Worm (Caenorhabditis elegans) whole organism, L2 larva: Measurements from ENCODE around the gene H23L24.4.
A peak's percentile ranks its signal among the peaks of the same experiment; 100 is the strongest.
"Not testable (repeated sequence)": the region's sequence is repeated elsewhere in the genome, so short reads cannot be mapped to it uniquely, and the experiment has no call there.

ENCODE experiments used
- F13H6.1 ChIP-seq: sonication (generic microtip); optimal IDR thresholded peaks from 2 replicates; lab custom pipeline; 2016; ENCODE audit warnings: missing genetic modification characterization, missing compliant biosample characterization
- R02D3.7 ChIP-seq: fragments of 150-350 bp; optimal IDR thresholded peaks from 2 replicates; lab custom pipeline; 2014; ENCODE audit warnings: missing biosample characterization, missing genetic modification characterization
- Y55F3AM.14 ChIP-seq: fragments of 200-800 bp; sonication (Bioruptor generic); optimal IDR thresholded peaks from 2 replicates; lab custom pipeline; 2018; ENCODE audit warnings: mild to moderate bottlenecking, missing genetic modification characterization, missing compliant biosample characterization
- ZK546.5 ChIP-seq: sonication (generic microtip); optimal IDR thresholded peaks from 2 replicates; lab custom pipeline; 2017; ENCODE audit warnings: missing biosample characterization, missing genetic modification characterization
- ama-1 ChIP-seq: fragments of 150-350 bp; optimal IDR thresholded peaks from 2 replicates; lab custom pipeline; 2018; ENCODE audit warnings: inconsistent platforms
- blmp-1 ChIP-seq: sonication (generic microtip); optimal IDR thresholded peaks from 2 replicates; lab custom pipeline; 2017; ENCODE audit warnings: missing genetic modification characterization, mild to moderate bottlenecking, missing compliant biosample characterization, antibody characterized with exemption, moderate library complexity; ENCODE audit not compliant: insufficient read depth
- ceh-16 ChIP-seq: fragments of 150-350 bp; optimal IDR thresholded peaks from 2 replicates; lab custom pipeline; 2014; ENCODE audit warnings: missing biosample characterization, missing genetic modification characterization
- elt-1 ChIP-seq: fragments of 150-350 bp; optimal IDR thresholded peaks from 2 replicates; lab custom pipeline; 2014; ENCODE audit warnings: missing biosample characterization, missing genetic modification characterization
- elt-3 ChIP-seq: sonication (generic microtip); optimal IDR thresholded peaks from 2 replicates; lab custom pipeline; 2017; ENCODE audit warnings: missing biosample characterization, missing genetic modification characterization
- gmeb-1 ChIP-seq: fragments of 150-350 bp; optimal IDR thresholded peaks from 2 replicates; lab custom pipeline; 2014; ENCODE audit warnings: missing biosample characterization, missing genetic modification characterization
- lin-11 ChIP-seq: fragments of 150-350 bp; sonication (generic microtip); optimal IDR thresholded peaks from 2 replicates; lab custom pipeline; 2014; ENCODE audit warnings: missing biosample characterization, missing genetic modification characterization, inconsistent platforms, mixed read lengths
- lin-13 ChIP-seq: fragments of 150-350 bp; optimal IDR thresholded peaks from 2 replicates; lab custom pipeline; 2014; ENCODE audit warnings: missing biosample characterization, missing genetic modification reagents, missing genetic modification characterization
- lsy-2 ChIP-seq, 2 experiments: fragments of 150-350 bp in 1 of 2; sonication (generic microtip) in 1 of 2; optimal IDR thresholded peaks; 2 replicates each; lab custom pipeline; 2014 to 2017; ENCODE audit warnings: missing biosample characterization in 2 of 2, missing genetic modification characterization in 2 of 2
- nhr-10 ChIP-seq: sonication (generic microtip); optimal IDR thresholded peaks from 2 replicates; lab custom pipeline; 2017; ENCODE audit warnings: missing biosample characterization, missing genetic modification characterization
- nhr-11 ChIP-seq: fragments of 150-350 bp; optimal IDR thresholded peaks from 2 replicates; lab custom pipeline; 2014; ENCODE audit warnings: missing biosample characterization, missing genetic modification characterization
- nhr-12 ChIP-seq: fragments of 150-350 bp; optimal IDR thresholded peaks from 2 replicates; lab custom pipeline; 2014; ENCODE audit warnings: missing biosample characterization, missing genetic modification characterization
- nhr-129 ChIP-seq: fragments of 150-350 bp; optimal IDR thresholded peaks from 2 replicates; lab custom pipeline; 2014; ENCODE audit warnings: missing biosample characterization, missing genetic modification characterization
- nhr-6 ChIP-seq: fragments of 150-350 bp; optimal IDR thresholded peaks from 2 replicates; lab custom pipeline; 2014; ENCODE audit warnings: missing biosample characterization, missing genetic modification characterization
- nhr-77 ChIP-seq: fragments of 150-350 bp; optimal IDR thresholded peaks from 2 replicates; lab custom pipeline; 2014; ENCODE audit warnings: missing biosample characterization, missing genetic modification characterization
- peb-1 ChIP-seq: fragments of 150-350 bp; optimal IDR thresholded peaks from 2 replicates; lab custom pipeline; 2014; ENCODE audit warnings: missing biosample characterization, missing genetic modification characterization
- skn-1 ChIP-seq: sonication (generic microtip); optimal IDR thresholded peaks from 2 replicates; lab custom pipeline; 2017; ENCODE audit warnings: missing biosample characterization, missing genetic modification characterization
- sma-3 ChIP-seq: sonication (generic microtip); optimal IDR thresholded peaks from 2 replicates; lab custom pipeline; 2016; ENCODE audit warnings: missing genetic modification reagents, missing genetic modification characterization, missing compliant biosample characterization
- sma-9 ChIP-seq, 2 experiments: fragments of 150-350 bp in 1 of 2; sonication (generic microtip) in 1 of 2; optimal IDR thresholded peaks; 2 replicates each; lab custom pipeline; 2014 to 2016; ENCODE audit warnings: missing genetic modification characterization in 2 of 2, mild to moderate bottlenecking in 1 of 2, missing biosample characterization in 1 of 2, missing compliant biosample characterization in 1 of 2, missing genetic modification reagents in 1 of 2, moderate library complexity in 1 of 2
- unc-39 ChIP-seq: fragments of 150-350 bp; optimal IDR thresholded peaks from 2 replicates; lab custom pipeline; 2014; ENCODE audit warnings: missing biosample characterization, missing genetic modification characterization
- unc-55 ChIP-seq: fragments of 150-350 bp; sonication (generic microtip); optimal IDR thresholded peaks from 3 replicates; lab custom pipeline; 2014; ENCODE audit warnings: missing biosample characterization, missing genetic modification reagents, missing genetic modification characterization
- unc-62 ChIP-seq: fragments of 150-350 bp; optimal IDR thresholded peaks from 2 replicates; lab custom pipeline; 2014; ENCODE audit warnings: missing biosample characterization, missing genetic modification reagents, missing genetic modification characterization
- zag-1 ChIP-seq: fragments of 150-350 bp; optimal IDR thresholded peaks from 2 replicates; lab custom pipeline; 2014; ENCODE audit warnings: missing biosample characterization, missing genetic modification characterization
- ztf-1 ChIP-seq: fragments of 200-800 bp; sonication (Bioruptor generic); conservative IDR thresholded peaks from 2 replicates; pipeline ENCODE4 v1.3.6; 2022; ENCODE audit warnings: missing genetic modification characterization, missing compliant biosample characterization
- ztf-11 ChIP-seq: sonication (generic microtip); optimal IDR thresholded peaks from 2 replicates; lab custom pipeline; 2017; ENCODE audit warnings: missing biosample characterization, missing genetic modification characterization
- ztf-4 ChIP-seq: fragments of 150-350 bp; optimal IDR thresholded peaks from 2 replicates; lab custom pipeline; 2014; ENCODE audit warnings: missing biosample characterization, missing genetic modification characterization

Gene H23L24.4

DNA sequence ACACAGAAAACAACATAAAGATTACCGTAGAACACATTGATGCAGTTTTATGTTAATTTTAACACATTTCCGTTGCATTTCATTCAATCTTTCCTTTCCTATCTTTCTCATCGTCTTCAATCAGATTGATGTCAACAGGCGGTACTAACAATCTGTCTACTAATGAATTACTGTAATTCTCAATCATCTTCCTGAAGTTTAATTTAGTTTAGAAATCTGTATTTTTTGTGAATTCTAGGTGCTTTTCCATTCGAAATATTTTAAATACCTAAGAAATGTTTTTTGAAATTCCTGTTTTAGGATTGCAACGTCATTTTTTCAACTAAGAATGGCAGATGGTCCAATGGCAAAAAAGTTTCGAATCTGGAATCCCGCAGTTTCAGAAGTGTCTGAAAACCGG, 18.3 kb upstream of the H23L24.4 start, which contains the start of gene F21D5.9:
TSS of gene F21D5.9 (plus strand) at position 301 of the 400 bp plus-strand sequence.
- no peak for TF ChIP-seq unc-62

DNA sequence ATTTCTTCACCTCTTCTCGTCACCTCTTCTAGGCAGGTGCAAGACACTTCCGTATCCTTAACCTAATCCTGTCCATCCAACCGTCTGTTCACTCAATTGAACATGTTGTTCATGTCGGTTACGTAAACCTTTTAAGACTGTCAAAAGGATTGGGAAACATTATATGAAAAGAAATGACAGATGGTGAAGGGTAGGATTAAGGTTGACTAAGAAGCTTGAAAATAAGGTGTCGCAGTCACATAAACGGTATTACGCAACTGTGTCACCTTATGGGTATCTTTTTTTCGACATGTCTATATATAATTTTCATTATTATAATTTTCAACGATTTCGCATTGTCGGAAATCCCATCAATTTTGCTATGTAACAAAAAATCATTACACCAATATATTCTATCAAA, 17.4 kb upstream of the H23L24.4 start:
- no peak for TF ChIP-seq sma-3 (GFP tag; lab: Kevin White, UChicago)
- TF ChIP-seq gmeb-1 (tag; lab: Kevin White, UChicago) = no peak
- TF ChIP-seq elt-3 (tag; lab: Kevin White, UChicago) = no peak
- TF ChIP-seq lin-11 = no peak
- TF ChIP-seq ztf-4 (tag; lab: Kevin White, UChicago) = no peak
- TF ChIP-seq ztf-1 = no peak
- no peak for TF ChIP-seq unc-62
- no peak for TF ChIP-seq blmp-1 (tag; lab: Kevin White, UChicago)
- TF ChIP-seq peb-1 (tag; lab: Kevin White, UChicago) = no peak
- TF ChIP-seq nhr-12 (tag; lab: Kevin White, UChicago) = no peak
- no peak for TF ChIP-seq zag-1
- no peak for TF ChIP-seq nhr-6 (tag; lab: Kevin White, UChicago)
- no peak for TF ChIP-seq sma-9 (GFP tag; optimal IDR thresholded peaks at IDR 0.05; lab: Kevin White, UChicago)
- TF ChIP-seq sma-9 (tag; optimal IDR thresholded peaks at IDR 0.05; lab: Kevin White, UChicago) = no peak
- TF ChIP-seq nhr-10 (tag; lab: Kevin White, UChicago) = no peak
- TF ChIP-seq unc-39 (tag; lab: Kevin White, UChicago) = no peak
- no peak for TF ChIP-seq nhr-129

DNA sequence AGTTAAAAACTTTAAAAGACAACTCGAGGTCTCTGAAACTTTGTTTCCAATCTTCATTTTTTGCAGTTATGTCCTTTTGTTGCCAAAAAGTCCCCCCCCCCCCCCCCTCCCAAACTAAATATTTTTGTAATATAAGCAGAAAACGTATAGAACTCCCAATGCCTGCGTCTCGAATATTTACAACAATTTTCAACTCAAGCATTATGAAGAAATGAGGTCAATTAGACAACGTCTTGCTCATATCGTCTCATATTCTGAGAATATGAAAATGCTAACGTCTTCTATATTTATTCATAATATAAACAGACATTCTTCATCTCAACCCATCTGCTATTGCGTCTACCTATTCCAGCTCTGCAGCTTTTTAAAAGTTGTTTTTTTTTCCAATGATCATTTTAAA, 12.7 kb upstream of the H23L24.4 start, which contains the start of gene H23L24.1:
TSS of gene H23L24.1 (plus strand) at position 301 of the 400 bp plus-strand sequence.
- no peak for TF ChIP-seq unc-55 (GFP tag; lab: Kevin White, UChicago)
- TF ChIP-seq ztf-11 (tag; lab: Kevin White, UChicago) = no peak
- no peak for TF ChIP-seq elt-3 (tag; lab: Kevin White, UChicago)
- no peak for TF ChIP-seq unc-62
- TF ChIP-seq ZK546.5 (tag; lab: Kevin White, UChicago) = no peak
- no peak for TF ChIP-seq lsy-2 (tag; optimal IDR thresholded peaks at IDR 0.05; lab: Kevin White, UChicago)
- TF ChIP-seq, all 48 proteins: peak for 0

DNA sequence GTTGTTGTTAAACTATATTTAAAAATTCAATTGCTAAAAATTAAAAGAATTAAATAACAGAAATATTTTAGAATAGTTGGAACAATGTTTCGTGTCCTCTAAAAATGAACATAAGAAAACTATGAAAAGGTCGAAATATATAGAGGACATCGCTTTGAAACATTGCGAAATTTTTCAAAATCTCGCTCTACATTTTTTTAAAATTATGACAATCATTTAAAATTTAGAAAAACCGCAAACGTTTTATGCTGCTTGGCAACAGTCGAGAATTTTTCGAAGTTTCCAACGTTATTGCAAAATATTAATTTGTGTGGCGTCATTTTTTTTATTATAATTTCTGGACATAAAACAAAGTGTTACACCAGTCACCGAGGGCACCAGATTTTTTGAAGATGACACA, 9.6 kb upstream of the H23L24.4 start, which contains the start of the genes parg-2 and ipla-5:
TSS of gene parg-2 (minus strand) at position 101 of the 400 bp plus-strand sequence.
TSS of gene ipla-5 (plus strand) at position 216 of the 400 bp plus-strand sequence.
- not testable (repeated sequence) for TF ChIP-seq nhr-77 (tag; lab: Kevin White, UChicago); lin-11; ceh-16 (tag; lab: Kevin White, UChicago)

DNA sequence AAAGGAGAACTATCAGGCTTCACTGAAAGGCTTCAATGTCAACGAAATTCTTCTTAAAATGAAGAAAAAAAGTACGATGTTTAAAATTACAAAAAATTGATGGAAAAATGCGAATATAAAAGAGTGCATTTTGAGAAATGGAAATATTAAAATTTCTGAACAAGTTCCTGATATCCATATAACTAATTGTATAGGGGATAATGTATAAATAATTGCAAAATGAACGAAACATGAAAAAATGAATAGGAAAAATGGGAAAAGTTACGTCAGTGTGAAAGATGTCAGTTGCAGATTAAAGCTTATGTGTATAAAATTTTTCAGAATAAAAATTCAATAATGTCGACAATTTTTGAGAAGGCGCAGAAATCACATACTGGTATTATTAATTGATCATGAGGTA, 2.6 kb upstream of the H23L24.4 start:
- TF ChIP-seq skn-1 (tag; lab: Kevin White, UChicago) (no peak), elt-1 (no peak), ztf-4 (tag; lab: Kevin White, UChicago) (no peak), sma-3 (GFP tag; lab: Kevin White, UChicago) (no peak), sma-9 (GFP tag; optimal IDR thresholded peaks at IDR 0.05; lab: Kevin White, UChicago) (no peak), sma-9 (tag; optimal IDR thresholded peaks at IDR 0.05; lab: Kevin White, UChicago) (no peak), nhr-129 (no peak), ama-1 (no peak), nhr-6 (tag; lab: Kevin White, UChicago) (no peak), F13H6.1 (tag; lab: Kevin White, UChicago) (no peak), nhr-11 (no peak), unc-62 (no peak), lin-13 (GFP tag; lab: Kevin White, UChicago) (no peak), ceh-16 (tag; lab: Kevin White, UChicago) (no peak), peb-1 (tag; lab: Kevin White, UChicago) (no peak), R02D3.7 (tag; lab: Kevin White, UChicago) (no peak), blmp-1 (tag; lab: Kevin White, UChicago) (no peak), Y55F3AM.14 (GFP tag; lab: Kevin White, UChicago) (no peak)

DNA sequence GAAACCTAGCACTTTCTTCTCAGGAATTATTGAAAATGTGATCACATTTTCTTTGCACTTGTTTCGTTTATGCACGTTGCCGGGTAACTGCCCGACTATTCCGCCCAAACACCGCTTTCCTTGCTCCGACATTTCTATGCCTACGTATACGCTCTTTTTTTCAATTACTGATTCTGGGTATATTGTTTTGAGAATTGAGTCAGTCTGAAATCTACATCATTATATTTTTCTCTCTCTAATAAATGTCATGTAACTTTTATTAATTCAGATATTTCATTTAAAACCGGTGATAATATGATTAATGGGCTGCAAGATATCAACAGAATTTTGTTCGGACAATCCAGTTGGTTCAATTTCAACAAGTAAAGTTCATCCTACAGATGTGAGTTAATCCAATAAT, 8.0 kb downstream of the H23L24.4 start, which contains the start of gene ttll-11:
TSS of gene ttll-11 (plus strand) at position 301 of the 400 bp plus-strand sequence.
- no peak for TF ChIP-seq unc-55 (GFP tag; lab: Kevin White, UChicago)
- peak; percentile 1 for TF ChIP-seq lin-11
- TF ChIP-seq ztf-1 = no peak
- TF ChIP-seq, all 48 proteins: peak for 1
